Comparison of ENCODE assay signal across 2 worm cellular contexts in genomic region chrII:370394-370793, ce11.
TF ChIP-seq lines count a peak whose summit lies in the region.

No protein-coding gene starts in this region.

TF ChIP-seq in whole organism, L3 larva, 47 proteins besides CTCF, POLR2A, EP300 and RAD21:
- no peak for TF ChIP-seq nhr-77 (tag; optimal IDR thresholded peaks at IDR 0.05; lab: Kevin White, UChicago)
- TF ChIP-seq nfya-1 (tag; optimal IDR thresholded peaks at IDR 0.05; lab: Kevin White, UChicago; ENCODE audit: insufficient read depth): peak; percentile 62

TF ChIP-seq in whole organism, late embryonic, 69 proteins besides CTCF, POLR2A, EP300 and RAD21:
- TF ChIP-seq nfya-1 (tag; optimal IDR thresholded peaks at IDR 0.05; lab: Kevin White, UChicago): peak; percentile 53
- no peak for TF ChIP-seq sox-2 (GFP tag; IDR thresholded peaks at IDR 0.05; lab: Robert Waterston, UW)

Comparison
In these comparisons a context has a peak if more than half of its experiments do, and no peak if none do; other contexts are left out.
1. Of the 9 proteins assayed by ChIP-seq in both whole organism, late embryonic and whole organism, L3 larva: peak only in whole organism, late embryonic: none; only in whole organism, L3 larva: none; in both: nfya-1; in neither: 8.